Fruit fly (Drosophila melanogaster): ENCODE results near the gene CG6462.

DNA sequence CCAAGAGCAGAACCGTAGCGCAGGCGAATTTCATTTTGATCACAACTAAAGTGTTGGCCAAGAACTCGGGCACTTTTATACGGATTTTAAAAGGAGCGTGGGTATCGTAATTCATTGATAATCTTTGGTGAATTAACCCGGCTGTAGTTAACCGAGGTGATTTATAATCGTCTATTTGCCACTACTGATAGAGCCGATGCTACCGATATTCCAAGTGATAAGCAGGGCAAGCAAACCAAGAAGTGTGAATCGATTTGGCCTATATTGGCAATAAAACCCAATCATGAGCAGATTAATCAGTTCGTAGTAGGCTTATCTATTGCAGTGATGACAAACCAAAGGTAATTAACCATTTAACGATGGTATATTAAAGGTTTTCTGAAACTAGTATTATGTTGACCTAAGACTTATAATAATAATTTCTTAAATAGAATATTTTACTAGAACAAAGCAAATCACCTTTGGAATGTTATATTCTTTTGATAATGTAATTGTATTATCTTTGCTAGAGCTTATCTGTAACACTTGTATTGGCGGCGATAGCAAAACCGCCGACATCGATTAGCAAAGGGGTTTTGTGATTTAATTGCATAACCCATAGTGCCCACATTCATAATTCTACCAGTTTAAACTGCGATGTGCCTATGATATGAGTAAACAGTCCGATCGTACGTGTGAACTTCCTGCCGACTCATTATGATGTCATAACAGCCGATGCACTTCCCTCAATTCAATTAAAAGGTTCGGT, 26.1 kb downstream of the CG6462 start, which contains the start of gene CG10472:
- no peak for TF ChIP-seq en (GFP tag; optimal IDR thresholded peaks at IDR 0.05)
- TF ChIP-seq CG13775 (GFP tag; optimal IDR thresholded peaks at IDR 0.05), result no peak
- TF ChIP-seq Hr39 (optimal IDR thresholded peaks at IDR 0.05), result no peak
- no peak for TF ChIP-seq CkIIα-i1 (GFP tag; IDR thresholded peaks at IDR 0.05)
- TF ChIP-seq CG7963 (GFP tag; IDR thresholded peaks at IDR 0.05; ENCODE audit: partially characterized antibody), result no peak
- no peak for TF ChIP-seq kay (GFP tag; optimal IDR thresholded peaks at IDR 0.05)
- TF ChIP-seq Gsc (GFP tag; IDR thresholded peaks at IDR 0.05), result no peak
- TF ChIP-seq kah (GFP tag; optimal IDR thresholded peaks at IDR 0.05), result no peak
- no peak for TF ChIP-seq CG12744 (GFP tag; optimal IDR thresholded peaks at IDR 0.05)
